Fruit fly (Drosophila melanogaster) ovary, adult (tissue): ENCODE data around the gene CG6638.

Experiments used
- CG17801 ChIP-seq: fragments of 200-800 bp; optimal IDR thresholded peaks from 2 replicates; lab custom pipeline; 2019; ENCODE audit warnings: missing biosample characterization, mild to moderate bottlenecking, missing genetic modification characterization, moderate library complexity; ENCODE audit not compliant: partially characterized antibody

CG6638 gene

DNA sequence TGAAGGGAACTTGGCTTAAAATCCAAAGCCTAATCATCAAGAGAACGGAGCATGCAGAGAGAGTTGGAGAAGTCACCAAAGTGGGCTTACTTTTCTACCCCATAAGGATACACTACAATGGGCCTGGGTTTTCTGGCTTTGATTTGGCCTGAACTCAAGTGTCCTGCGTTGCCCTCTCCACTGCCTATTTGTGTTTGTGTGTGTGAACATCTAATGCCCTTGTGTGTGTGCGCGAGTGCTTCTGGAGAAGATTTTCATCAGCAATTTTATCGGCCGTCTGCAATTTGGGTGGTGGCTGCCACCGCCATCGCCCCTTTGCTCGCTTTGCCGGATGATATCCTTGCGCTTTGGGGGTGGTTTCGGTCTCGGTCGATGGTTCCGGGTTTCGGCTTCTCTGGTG is 15.2 kb downstream of the CG6638 start:
- no peak for TF ChIP-seq CG17801 (GFP tag; lab: Kevin White, UChicago)

DNA sequence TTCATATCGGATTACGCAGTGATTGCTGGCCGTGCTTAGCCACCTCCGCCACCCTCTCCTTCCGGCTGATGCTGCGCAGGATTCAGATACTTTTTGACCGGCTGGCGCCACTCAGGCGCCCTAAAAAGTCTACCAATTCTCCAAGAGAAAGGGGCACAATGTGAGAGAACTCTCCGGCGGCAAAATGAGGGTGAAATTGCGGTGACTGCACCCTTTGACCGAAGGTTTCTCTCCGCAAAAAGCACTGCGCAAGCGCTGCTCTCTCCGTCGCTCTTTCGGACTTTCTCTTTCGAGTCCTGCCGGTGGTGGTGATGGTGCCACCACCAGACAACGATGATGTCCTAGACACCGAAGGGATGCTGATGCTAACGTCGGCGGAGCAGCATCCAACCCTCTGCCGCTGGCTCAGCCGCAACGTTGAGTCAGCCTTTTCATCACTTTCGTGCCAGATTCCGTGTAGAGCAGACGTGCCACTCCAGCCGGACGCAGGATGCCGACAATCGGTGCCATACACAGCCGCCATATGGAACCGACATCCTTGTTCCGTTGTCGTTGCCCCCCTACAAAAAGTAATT is 16.0 kb downstream of the CG6638 start:
- no peak for TF ChIP-seq CG17801 (GFP tag; lab: Kevin White, UChicago)

DNA sequence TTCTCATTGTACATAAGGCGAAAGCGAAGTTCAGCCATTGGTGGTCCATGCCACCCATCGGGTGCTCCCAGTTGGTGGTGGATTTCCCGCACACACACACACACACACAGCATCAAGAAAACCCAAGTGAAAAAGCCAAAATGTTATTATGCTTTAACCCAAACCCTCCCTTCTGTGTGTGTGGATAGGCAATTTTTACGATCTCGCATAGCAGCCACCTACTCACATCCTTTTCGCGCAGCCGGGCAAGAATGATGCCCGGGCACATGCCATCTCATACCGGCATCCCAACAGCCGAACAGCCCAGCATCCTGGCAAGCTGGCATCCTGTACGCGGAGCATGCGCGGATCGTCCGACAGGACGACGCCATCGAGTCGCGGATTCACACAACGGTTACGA is 18.9 kb downstream of the CG6638 start:
- no peak for TF ChIP-seq CG17801 (GFP tag; lab: Kevin White, UChicago)

DNA sequence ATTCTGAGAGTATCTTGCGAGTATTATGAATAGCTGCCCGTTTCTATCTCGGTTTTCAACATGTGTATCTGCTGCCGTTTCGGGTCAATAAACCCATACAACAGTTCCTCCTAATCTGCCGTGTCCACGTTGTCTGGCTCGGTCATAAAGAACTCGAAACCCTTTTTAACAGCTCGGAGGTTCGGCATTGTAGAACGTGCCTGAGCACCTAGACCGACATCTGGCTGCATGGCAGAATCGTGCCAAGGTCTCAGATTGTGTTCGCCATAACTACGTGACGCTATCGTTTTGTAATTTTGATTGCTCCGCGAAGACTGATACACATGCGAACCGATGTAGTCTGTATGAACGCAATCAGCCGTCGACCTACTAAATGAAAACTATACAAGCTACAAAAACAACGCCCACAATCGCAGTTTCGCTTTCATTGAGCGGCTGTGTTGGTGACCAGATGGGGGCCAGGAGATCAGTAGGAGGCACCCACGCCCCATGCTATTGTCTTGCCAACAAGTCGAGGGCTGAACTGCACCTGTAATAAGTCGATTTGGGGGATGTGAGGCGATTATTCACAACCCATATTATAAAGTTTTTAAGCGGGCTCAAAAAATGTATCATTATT is 21.7 kb downstream of the CG6638 start:
- TF ChIP-seq CG17801 (GFP tag; lab: Kevin White, UChicago): no peak

DNA sequence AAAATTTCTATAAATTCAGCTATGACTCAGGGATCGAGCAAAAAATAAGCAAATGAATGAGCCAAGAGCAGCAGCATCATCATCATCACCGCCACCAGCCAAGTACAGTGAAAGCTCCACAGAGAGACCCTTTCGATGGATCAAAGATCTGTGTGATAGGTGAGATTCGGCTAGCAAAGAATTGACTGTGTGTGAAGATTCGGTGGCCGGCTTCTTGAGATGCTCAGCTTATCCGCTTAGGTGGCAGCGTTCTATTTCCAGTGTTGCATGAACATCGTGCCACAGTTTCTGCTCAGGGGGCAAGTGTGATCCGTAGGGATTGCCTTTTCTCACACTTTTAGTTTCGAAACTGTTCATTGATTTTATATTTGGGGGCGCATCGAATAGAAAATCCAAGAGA is 22.8 kb downstream of the CG6638 start:
- TF ChIP-seq CG17801 (GFP tag; lab: Kevin White, UChicago): no peak

DNA sequence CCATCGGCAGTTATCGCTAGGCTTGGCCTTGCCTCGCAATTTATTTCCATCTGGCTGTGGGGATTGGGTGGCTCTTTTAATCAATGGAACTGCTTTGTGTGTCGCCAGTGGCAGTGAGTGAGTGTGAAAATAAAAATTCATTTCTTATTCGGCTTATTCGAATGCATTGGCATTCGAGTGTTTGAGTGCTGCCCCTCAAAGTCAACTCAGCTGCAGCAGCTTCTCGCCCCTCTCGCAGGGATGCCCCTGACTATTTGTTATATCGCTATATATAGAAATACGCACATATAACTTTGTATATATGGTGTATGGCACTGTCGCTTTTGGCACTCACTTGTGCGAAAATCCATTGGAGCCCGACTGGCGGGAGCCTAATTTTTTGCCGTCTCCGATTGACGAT is 25.0 kb downstream of the CG6638 start:
- no peak for TF ChIP-seq CG17801 (GFP tag; lab: Kevin White, UChicago)

DNA sequence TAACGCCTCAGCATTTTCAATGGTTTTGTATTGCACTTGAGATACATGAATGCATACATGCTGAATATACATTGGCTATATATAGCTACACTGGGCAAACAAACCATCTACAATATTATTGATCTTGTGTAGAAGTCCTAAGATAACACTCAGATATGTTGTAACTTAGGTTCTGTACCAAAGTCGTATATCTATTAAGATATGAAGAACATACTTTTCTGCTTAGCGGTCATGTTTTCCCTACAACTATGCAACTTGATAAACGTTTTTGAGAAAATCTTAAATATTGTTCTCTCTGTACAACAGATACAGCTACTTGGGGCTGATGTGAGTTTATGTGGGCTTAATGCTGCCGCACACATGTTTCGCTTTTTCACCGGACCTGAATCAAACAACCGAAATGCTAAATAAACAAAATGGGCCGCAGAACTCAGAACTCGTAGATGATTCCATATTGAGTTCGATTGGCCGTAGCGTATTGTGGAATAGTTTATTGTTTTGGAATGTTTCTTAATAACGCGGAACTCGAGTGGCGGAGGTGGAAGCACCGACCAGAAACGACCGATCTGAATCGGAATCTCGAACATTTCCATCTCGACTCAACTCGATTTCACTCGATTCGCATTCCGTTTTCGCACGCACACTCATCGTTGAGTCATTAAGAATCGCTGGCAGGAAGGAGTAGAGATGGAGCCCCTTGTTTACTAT is 26.5 kb downstream of the CG6638 start:
- TF ChIP-seq CG17801 (GFP tag; lab: Kevin White, UChicago): peak; percentile 12

DNA sequence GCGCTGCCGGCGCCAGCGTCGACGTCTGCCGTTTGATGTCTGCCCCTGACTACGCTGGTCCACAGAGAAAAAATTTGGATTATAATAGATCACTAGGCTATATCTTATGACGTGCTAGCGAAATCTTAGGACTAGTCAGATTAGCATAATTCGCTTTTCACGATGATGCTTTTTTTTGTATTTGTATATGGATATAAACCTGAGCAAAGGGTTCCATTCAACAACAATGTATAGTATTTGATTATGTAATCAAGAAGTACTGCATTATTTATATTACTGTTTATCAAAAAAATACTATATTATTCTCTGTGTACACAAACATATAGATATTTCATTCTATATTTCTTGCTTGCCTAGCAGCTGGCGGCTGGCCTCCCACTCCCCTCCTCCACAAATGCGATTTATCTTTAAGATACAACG is 28.8 kb downstream of the CG6638 start:
- TF ChIP-seq CG17801 (GFP tag; lab: Kevin White, UChicago): peak; percentile 47

DNA sequence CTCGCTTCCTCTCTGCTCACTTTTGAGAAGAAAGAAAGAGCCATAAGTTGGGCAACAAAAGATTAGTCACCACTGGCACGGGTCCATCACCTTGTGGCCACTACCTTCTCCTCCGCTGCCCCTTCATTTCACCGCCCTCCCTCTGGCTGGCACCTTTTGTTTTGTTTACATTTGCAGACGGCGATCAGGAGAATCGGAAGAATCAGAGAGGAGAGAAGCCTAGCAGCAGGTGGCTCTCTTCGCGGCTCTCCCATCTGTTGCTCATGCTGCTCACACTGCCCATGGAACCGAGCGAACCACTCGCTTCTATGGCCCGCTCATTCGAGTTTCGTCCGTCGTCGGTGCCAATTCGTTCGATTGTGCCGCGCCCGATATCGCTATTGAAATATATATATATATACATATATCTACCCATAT is 29.5 kb downstream of the CG6638 start:
- peak; percentile 48 for TF ChIP-seq CG17801 (GFP tag; lab: Kevin White, UChicago)

DNA sequence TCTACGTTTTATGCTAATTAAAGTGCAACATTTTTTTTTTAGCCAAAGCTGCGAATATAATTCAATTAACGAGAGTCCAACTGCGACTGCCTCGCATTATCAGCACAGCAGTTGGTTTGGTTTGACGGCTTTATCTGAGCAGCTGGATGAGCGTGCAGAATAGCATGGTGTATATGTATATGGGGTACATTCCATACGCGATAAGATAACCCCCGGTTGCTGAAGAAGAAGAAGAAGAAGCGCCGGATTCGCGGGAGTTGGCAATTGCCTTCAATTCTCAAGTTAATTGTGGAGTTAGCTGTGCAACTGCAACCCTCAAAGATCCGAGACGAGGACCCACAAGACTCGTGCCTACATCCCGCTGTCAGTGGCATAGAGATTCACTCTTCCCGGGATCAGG is 30.4 kb downstream of the CG6638 start:
- TF ChIP-seq CG17801 (GFP tag; lab: Kevin White, UChicago): no peak

DNA sequence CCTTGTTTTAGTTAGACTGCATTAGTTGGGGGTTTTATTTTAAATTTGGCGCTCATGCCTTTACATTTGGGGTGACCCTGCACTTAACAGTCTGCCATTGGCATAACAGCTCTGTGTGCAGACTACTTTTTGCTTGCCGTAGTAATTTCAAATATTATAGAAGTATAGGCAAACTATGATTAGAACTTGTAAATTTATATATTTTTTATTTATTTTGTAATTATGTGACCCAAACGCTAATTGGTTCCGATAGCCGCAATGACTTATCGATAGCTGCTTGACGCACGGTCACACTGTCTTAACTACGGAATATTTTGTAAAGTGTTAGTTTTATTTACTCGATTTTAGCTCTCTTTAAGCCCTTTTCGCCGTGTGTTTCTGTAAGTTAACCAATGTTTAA is 31.2 kb downstream of the CG6638 start, which contains the start of gene rhea:
TSS of gene rhea (plus strand) at position 292 of the 400 bp plus-strand sequence.
- TF ChIP-seq CG17801 (GFP tag; lab: Kevin White, UChicago): peak; percentile 28

DNA sequence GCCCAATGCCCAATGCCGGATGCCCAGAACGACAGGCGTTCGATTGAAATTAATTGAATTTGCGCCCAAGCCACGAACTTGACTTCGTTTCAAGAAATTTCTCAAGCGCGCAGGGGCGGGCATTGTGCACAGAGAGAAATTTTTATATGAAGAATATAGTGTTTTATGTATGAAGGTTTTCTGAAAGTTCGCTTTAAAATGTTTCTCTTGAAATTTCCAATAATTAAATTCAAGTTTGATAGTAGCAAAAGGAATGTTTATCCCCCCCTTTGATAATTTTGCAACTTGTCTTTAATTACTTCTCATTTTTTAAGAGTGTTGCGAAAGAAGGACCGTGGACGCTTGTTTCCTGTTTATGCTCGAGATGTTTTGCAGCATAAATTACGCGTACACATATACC is 32.0 kb downstream of the CG6638 start:
- TF ChIP-seq CG17801 (GFP tag; lab: Kevin White, UChicago): no peak

DNA sequence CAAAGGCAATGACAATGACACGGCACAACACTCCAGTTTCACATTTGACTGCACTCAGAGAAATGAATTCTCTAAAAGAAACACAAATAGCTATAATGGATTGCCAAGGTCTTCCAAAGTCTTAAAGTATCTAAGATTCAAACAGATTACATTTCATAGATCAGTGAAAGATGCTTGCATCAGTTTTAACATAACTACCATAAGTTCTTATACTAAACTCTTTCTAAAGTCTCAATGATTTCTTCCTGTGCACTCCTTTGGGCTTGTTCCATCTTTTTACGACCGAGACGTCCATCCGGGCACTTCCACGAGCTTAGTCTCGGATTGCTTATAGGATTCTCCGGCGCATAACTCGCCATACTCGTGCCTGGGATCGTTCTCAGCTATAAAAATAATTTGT is 33.7 kb downstream of the CG6638 start:
- TF ChIP-seq CG17801 (GFP tag; lab: Kevin White, UChicago): no peak

DNA sequence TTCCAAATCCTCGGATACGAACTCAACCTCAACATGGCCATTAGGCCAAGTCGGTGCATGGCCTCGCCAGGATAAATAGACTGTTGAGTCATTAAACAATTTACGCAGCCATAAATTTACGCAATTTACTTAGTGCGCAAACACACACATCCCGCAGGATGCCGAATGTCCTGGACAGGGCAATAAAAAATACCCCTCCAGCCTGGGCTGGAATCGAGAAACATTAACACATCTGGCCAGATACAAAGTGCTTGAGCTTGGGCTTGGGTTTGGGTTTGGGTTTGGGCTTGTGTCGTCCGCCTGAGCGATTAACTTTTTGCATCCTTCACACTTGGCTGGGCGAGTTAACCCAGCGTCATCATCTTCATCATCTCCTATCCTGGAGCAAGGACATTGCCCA is 34.2 kb downstream of the CG6638 start:
- TF ChIP-seq CG17801 (GFP tag; lab: Kevin White, UChicago): no peak

DNA sequence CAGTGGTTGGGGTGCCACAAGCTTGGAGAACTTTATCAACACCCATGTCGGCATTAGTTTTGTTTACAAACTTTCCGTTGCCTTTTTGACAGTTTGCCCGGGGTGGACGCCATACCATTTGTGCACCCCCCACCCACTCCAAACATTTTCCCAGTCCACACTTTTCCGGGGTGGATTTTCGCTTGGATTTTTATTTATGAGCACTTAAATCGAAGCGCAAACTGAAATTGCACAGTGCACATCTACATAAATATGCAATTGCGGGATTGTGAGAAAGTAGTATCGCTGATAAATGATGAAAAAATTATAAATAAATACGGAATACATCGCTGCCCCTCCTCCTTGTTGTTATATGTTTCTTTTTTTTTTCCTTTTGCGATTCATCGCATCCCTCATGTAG is 35.4 kb downstream of the CG6638 start:
- no peak for TF ChIP-seq CG17801 (GFP tag; lab: Kevin White, UChicago)

DNA sequence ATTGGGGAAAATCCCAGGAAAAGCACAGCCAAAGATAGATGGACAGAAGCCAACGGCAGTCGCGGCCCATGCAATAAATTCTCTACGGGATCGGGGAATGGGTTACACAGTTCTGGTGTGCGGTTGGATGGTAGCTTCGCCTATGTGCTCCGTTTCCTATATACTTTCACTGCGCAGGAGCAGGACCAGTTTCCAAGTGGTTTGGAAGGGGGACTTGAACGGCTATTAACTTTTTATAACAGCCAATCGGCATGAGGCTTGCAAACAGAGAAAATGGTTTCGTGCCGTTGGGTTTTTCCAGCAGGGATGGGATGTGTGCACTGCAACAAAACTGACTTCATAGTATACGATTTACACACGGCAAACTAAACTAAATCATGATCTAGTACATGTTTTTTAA is 37.5 kb downstream of the CG6638 start:
- TF ChIP-seq CG17801 (GFP tag; lab: Kevin White, UChicago): no peak
